Fruit fly (Drosophila melanogaster) whole organism, prepupa: ENCODE results near the gene capt.

Experiments used
- CG10631 ChIP-seq: fragments of 200-800 bp; sonication (Bioruptor generic); optimal IDR thresholded peaks from 2 replicates; lab custom pipeline; 2016; ENCODE audit warnings: missing biosample characterization, missing genetic modification characterization
- CG10669 ChIP-seq: fragments of 200-800 bp; sonication (Bioruptor generic); optimal IDR thresholded peaks from 3 replicates; lab custom pipeline; 2018; ENCODE audit warnings: missing biosample characterization, mild to moderate bottlenecking, missing genetic modification characterization, moderate library complexity
- CG11762 ChIP-seq: fragments of 200-800 bp; sonication (Bioruptor generic); optimal IDR thresholded peaks from 3 replicates; lab custom pipeline; 2016; ENCODE audit warnings: missing biosample characterization, missing genetic modification characterization; ENCODE audit not compliant: insufficient read depth
- CG11902 ChIP-seq: fragments of 200-800 bp; sonication (Bioruptor generic); optimal IDR thresholded peaks from 3 replicates; lab custom pipeline; 2016; ENCODE audit warnings: missing biosample characterization, missing genetic modification characterization
- CG1621 ChIP-seq: fragments of 200-800 bp; sonication (Bioruptor generic); optimal IDR thresholded peaks from 3 replicates; lab custom pipeline; 2018; ENCODE audit warnings: missing biosample characterization, mild to moderate bottlenecking, missing genetic modification characterization
- CG3032 ChIP-seq: fragments of 200-800 bp; optimal IDR thresholded peaks from 2 replicates; lab custom pipeline; 2019; ENCODE audit warnings: missing biosample characterization, mild to moderate bottlenecking, missing genetic modification characterization, moderate library complexity
- CG31627 ChIP-seq: fragments of 200-800 bp; sonication (Bioruptor generic); optimal IDR thresholded peaks from 3 replicates; lab custom pipeline; 2016; ENCODE audit warnings: missing biosample characterization, missing genetic modification characterization
- CG32006 ChIP-seq: fragments of 200-800 bp; sonication (Bioruptor generic); optimal IDR thresholded peaks from 3 replicates; lab custom pipeline; 2017; ENCODE audit warnings: missing biosample characterization, mild to moderate bottlenecking, missing genetic modification characterization
- CG3919 ChIP-seq: fragments of 200-800 bp; sonication (Bioruptor generic); optimal IDR thresholded peaks from 3 replicates; lab custom pipeline; 2016; ENCODE audit warnings: missing biosample characterization, missing genetic modification characterization
- CG4318 ChIP-seq: fragments of 200-800 bp; sonication (Bioruptor generic); optimal IDR thresholded peaks from 3 replicates; lab custom pipeline; 2017; ENCODE audit warnings: missing biosample characterization, mild to moderate bottlenecking, missing genetic modification characterization
- CG6163 ChIP-seq: fragments of 200-800 bp; sonication (Bioruptor generic); IDR thresholded peaks from 3 replicates; pipeline ENCODE4 v1.3.6; 2022; ENCODE audit warnings: missing biosample characterization, missing genetic modification characterization
- CG6276 ChIP-seq: fragments of 200-800 bp; sonication (Bioruptor generic); optimal IDR thresholded peaks from 2 replicates; lab custom pipeline; 2017; ENCODE audit warnings: missing biosample characterization, mild to moderate bottlenecking, missing genetic modification characterization
- CG6792 ChIP-seq: fragments of 200-800 bp; sonication (Bioruptor generic); optimal IDR thresholded peaks from 3 replicates; lab custom pipeline; 2016; ENCODE audit warnings: missing biosample characterization, missing genetic modification characterization
- CG6808 ChIP-seq: fragments of 200-800 bp; sonication (Bioruptor generic); optimal IDR thresholded peaks from 3 replicates; lab custom pipeline; 2017; ENCODE audit warnings: missing biosample characterization, missing genetic modification characterization, mild to moderate bottlenecking, moderate library complexity, missing genetic modification reagents
- CG7368 ChIP-seq: fragments of 200-800 bp; sonication (Bioruptor generic); optimal IDR thresholded peaks from 3 replicates; lab custom pipeline; 2016; ENCODE audit warnings: missing biosample characterization, missing genetic modification characterization
- CG8119 ChIP-seq: fragments of 200-800 bp; sonication (Bioruptor generic); IDR thresholded peaks from 3 replicates; pipeline ENCODE4 v1.3.6; 2022; ENCODE audit warnings: missing biosample characterization, missing genetic modification characterization
- CG8319 ChIP-seq: fragments of 200-800 bp; sonication (Bioruptor generic); optimal IDR thresholded peaks from 3 replicates; lab custom pipeline; 2016; ENCODE audit warnings: missing biosample characterization, missing genetic modification characterization
- CG9139 ChIP-seq: fragments of 200-800 bp; sonication (Bioruptor generic); optimal IDR thresholded peaks from 3 replicates; lab custom pipeline; 2017; ENCODE audit warnings: missing biosample characterization, mild to moderate bottlenecking, missing genetic modification characterization
- Eip75B ChIP-seq: fragments of 200-800 bp; sonication (Bioruptor generic); optimal IDR thresholded peaks from 3 replicates; lab custom pipeline; 2016; ENCODE audit warnings: missing biosample characterization, missing genetic modification characterization
- Eip93F ChIP-seq: fragments of 200-800 bp; sonication (Bioruptor generic); optimal IDR thresholded peaks from 2 replicates; lab custom pipeline; 2016; ENCODE audit warnings: missing biosample characterization, mild to moderate bottlenecking, missing genetic modification characterization
- Ets21C ChIP-seq: fragments of 200-800 bp; sonication (Bioruptor generic); optimal IDR thresholded peaks from 3 replicates; lab custom pipeline; 2016; ENCODE audit warnings: missing biosample characterization, missing genetic modification characterization
- Ets96B ChIP-seq: fragments of 200-800 bp; optimal IDR thresholded peaks from 2 replicates; lab custom pipeline; 2019; ENCODE audit warnings: missing biosample characterization, mild to moderate bottlenecking, missing genetic modification characterization, moderate library complexity
- Gug ChIP-seq: fragments of 200-800 bp; sonication (Bioruptor generic); IDR thresholded peaks from 2 replicates; pipeline ENCODE4 v1.3.6; 2022; ENCODE audit warnings: missing biosample characterization, missing genetic modification characterization
- Hr39 ChIP-seq: fragments of 200-800 bp; sonication (Bioruptor generic); optimal IDR thresholded peaks from 2 replicates; lab custom pipeline; 2016; ENCODE audit warnings: missing biosample characterization, missing genetic modification characterization
- Hr4 ChIP-seq: fragments of 200-800 bp; sonication (Bioruptor generic); optimal IDR thresholded peaks from 3 replicates; lab custom pipeline; 2016; ENCODE audit warnings: missing biosample characterization, missing genetic modification characterization
- Lpt ChIP-seq: fragments of 200-800 bp; sonication (Bioruptor generic); optimal IDR thresholded peaks from 3 replicates; lab custom pipeline; 2016; ENCODE audit warnings: missing biosample characterization, missing genetic modification characterization
- Met ChIP-seq: fragments of 200-800 bp; sonication (Bioruptor generic); optimal IDR thresholded peaks from 3 replicates; lab custom pipeline; 2016; ENCODE audit warnings: missing biosample characterization, missing genetic modification characterization
- OdsH ChIP-seq: fragments of 200-800 bp; sonication (Bioruptor generic); optimal IDR thresholded peaks from 3 replicates; lab custom pipeline; 2016; ENCODE audit warnings: missing biosample characterization, missing genetic modification characterization
- Smox ChIP-seq: fragments of 200-800 bp; sonication (Bioruptor generic); optimal IDR thresholded peaks from 3 replicates; lab custom pipeline; 2016; ENCODE audit warnings: missing biosample characterization, missing genetic modification characterization
- Sox14 ChIP-seq: fragments of 200-800 bp; sonication (Bioruptor generic); optimal IDR thresholded peaks from 3 replicates; lab custom pipeline; 2016; ENCODE audit warnings: missing biosample characterization, missing genetic modification characterization
- Sox15 ChIP-seq: fragments of 200-800 bp; sonication (Bioruptor generic); optimal IDR thresholded peaks from 3 replicates; lab custom pipeline; 2016; ENCODE audit warnings: missing biosample characterization, missing genetic modification characterization
- achi ChIP-seq: fragments of 200-800 bp; sonication (Bioruptor generic); optimal IDR thresholded peaks from 3 replicates; lab custom pipeline; 2016; ENCODE audit warnings: missing biosample characterization, missing genetic modification characterization
- acj6 ChIP-seq: fragments of 200-800 bp; sonication (Bioruptor generic); optimal IDR thresholded peaks from 3 replicates; lab custom pipeline; 2016; ENCODE audit warnings: missing biosample characterization, missing genetic modification characterization
- cyc ChIP-seq: fragments of 200-800 bp; sonication (Bioruptor generic); optimal IDR thresholded peaks from 3 replicates; lab custom pipeline; 2016; ENCODE audit warnings: missing biosample characterization, missing genetic modification characterization
- dac ChIP-seq: fragments of 200-800 bp; sonication (Bioruptor generic); optimal IDR thresholded peaks from 2 replicates; lab custom pipeline; 2017; ENCODE audit warnings: missing biosample characterization, mild to moderate bottlenecking, missing genetic modification characterization
- dsx ChIP-seq: fragments of 200-800 bp; optimal IDR thresholded peaks from 3 replicates; lab custom pipeline; 2019; ENCODE audit warnings: missing biosample characterization, mild to moderate bottlenecking, missing genetic modification characterization, moderate library complexity; ENCODE audit not compliant: poor library complexity, severe bottlenecking
- eg ChIP-seq: fragments of 200-800 bp; sonication (Bioruptor generic); IDR thresholded peaks from 3 replicates; pipeline ENCODE4 v1.3.6; 2022; ENCODE audit warnings: missing biosample characterization, missing genetic modification characterization
- esn ChIP-seq: fragments of 200-800 bp; sonication (Bioruptor generic); optimal IDR thresholded peaks from 2 replicates; lab custom pipeline; 2016; ENCODE audit warnings: missing biosample characterization, mild to moderate bottlenecking, missing genetic modification characterization, moderate library complexity
- fd59A ChIP-seq: fragments of 200-800 bp; sonication (Bioruptor generic); optimal IDR thresholded peaks from 2 replicates; lab custom pipeline; 2017; ENCODE audit warnings: missing biosample characterization, mild to moderate bottlenecking, missing genetic modification characterization, missing genetic modification reagents
- fd85E ChIP-seq: fragments of 200-800 bp; sonication (Bioruptor generic); optimal IDR thresholded peaks from 3 replicates; lab custom pipeline; 2016; ENCODE audit warnings: missing biosample characterization, missing genetic modification characterization
- fkh ChIP-seq: fragments of 200-800 bp; sonication (Bioruptor generic); optimal IDR thresholded peaks from 3 replicates; lab custom pipeline; 2017; ENCODE audit warnings: missing biosample characterization, mild to moderate bottlenecking, missing genetic modification characterization, moderate library complexity
- lz ChIP-seq: fragments of 200-800 bp; sonication (Bioruptor generic); optimal IDR thresholded peaks from 3 replicates; lab custom pipeline; 2016; ENCODE audit warnings: missing biosample characterization, missing genetic modification characterization
- net ChIP-seq: fragments of 200-800 bp; sonication (Bioruptor generic); optimal IDR thresholded peaks from 3 replicates; lab custom pipeline; 2016; ENCODE audit warnings: missing biosample characterization, missing genetic modification characterization
- salr ChIP-seq, 2 experiments: fragments of 200-800 bp; sonication (Bioruptor generic); optimal IDR thresholded peaks; 3 replicates each; lab custom pipeline; 2016 to 2018; ENCODE audit warnings: missing biosample characterization in 2 of 2, missing genetic modification characterization in 2 of 2, mild to moderate bottlenecking in 1 of 2
- spab ChIP-seq: fragments of 200-800 bp; sonication (Bioruptor generic); optimal IDR thresholded peaks from 2 replicates; lab custom pipeline; 2017; ENCODE audit warnings: missing biosample characterization, mild to moderate bottlenecking, missing genetic modification characterization, missing genetic modification reagents
- ss ChIP-seq, 2 experiments: fragments of 200-800 bp; sonication (Bioruptor generic); optimal IDR thresholded peaks; 2 replicates in 1 of 2; 3 replicates in 1 of 2; lab custom pipeline; 2017 to 2018; ENCODE audit warnings: mild to moderate bottlenecking in 2 of 2, missing biosample characterization in 2 of 2, missing genetic modification characterization in 2 of 2, moderate library complexity in 1 of 2
- svp ChIP-seq: fragments of 200-800 bp; sonication (Bioruptor generic); peaks from one replicate; lab custom pipeline; 2016; ENCODE audit warnings: missing biosample characterization, missing genetic modification characterization
- topi ChIP-seq: fragments of 200-800 bp; sonication (Bioruptor generic); optimal IDR thresholded peaks from 3 replicates; lab custom pipeline; 2016; ENCODE audit warnings: missing biosample characterization, missing genetic modification characterization
- vri ChIP-seq: fragments of 200-800 bp; sonication (Bioruptor generic); optimal IDR thresholded peaks from 3 replicates; lab custom pipeline; 2016; ENCODE audit warnings: missing biosample characterization, mild to moderate bottlenecking, missing genetic modification characterization

capt gene

dm6 chr2L:1128932-1129887 is 28.9 kb downstream of the capt start, which contains the start of the genes Pino and TBC1D23:
Pino (minus strand) TSS chr2L:1128953.
TBC1D23 (plus strand) TSS chr2L:1129316.
- peak in 1 of 2 experiments; percentile 46 for TF ChIP-seq ss (GFP tag; optimal IDR thresholded peaks at IDR 0.05; lab: Kevin White, UChicago)
- TF ChIP-seq CG6163 = peak; percentile 71
- no peak for TF ChIP-seq Smox
- TF ChIP-seq CG9139 (GFP tag; lab: Kevin White, UChicago) = no peak
- peak; percentile 61; the same call in 2 of the 3 replicates for TF ChIP-seq CG8119
- peak; percentile 27 for TF ChIP-seq Eip75B
- peak; percentile 71 for TF ChIP-seq cyc
- TF ChIP-seq OdsH (GFP tag; lab: Kevin White, UChicago) = peak; percentile 78
- peak; percentile 16 for TF ChIP-seq CG8319 (GFP tag; lab: Kevin White, UChicago)
- TF ChIP-seq CG6792 (GFP tag; lab: Kevin White, UChicago) = peak; percentile 61
- no peak for TF ChIP-seq vri
- TF ChIP-seq Ets21C = no peak
- TF ChIP-seq Sox14 = peak; percentile 55
- peak; percentile 57 for TF ChIP-seq topi (GFP tag; lab: Kevin White, UChicago)
- TF ChIP-seq CG11762 (GFP tag; lab: Kevin White, UChicago) = peak; percentile 46
- TF ChIP-seq fkh = peak; percentile 8
- peak; percentile 72 for TF ChIP-seq lz (GFP tag; lab: Kevin White, UChicago)
- peak; percentile 67 for TF ChIP-seq Hr39
- peak; percentile 79 for TF ChIP-seq CG3032 (tag; lab: Kevin White, UChicago)
- peak; percentile 76 for TF ChIP-seq CG10631 (GFP tag; lab: Kevin White, UChicago)
- peak; percentile 28 for TF ChIP-seq CG6808 (GFP tag; lab: Kevin White, UChicago)
- peak; percentile 56 for TF ChIP-seq CG3919 (GFP tag; lab: Kevin White, UChicago)
- peak; percentile 46 for TF ChIP-seq CG10669 (GFP tag; lab: Kevin White, UChicago)
- no peak for TF ChIP-seq fd85E (GFP tag; lab: Kevin White, UChicago)
- TF ChIP-seq fd59A (GFP tag; lab: Kevin White, UChicago) = peak; percentile 20
- peak; percentile 68 for TF ChIP-seq esn
- TF ChIP-seq CG31627 (GFP tag; lab: Kevin White, UChicago) = peak; percentile 70
- TF ChIP-seq CG7368 (GFP tag; lab: Kevin White, UChicago) = peak; percentile 38
- peak; percentile 74 for TF ChIP-seq svp (GFP tag; lab: Kevin White, UChicago)
- no peak for TF ChIP-seq CG4318 (GFP tag; lab: Kevin White, UChicago)
- TF ChIP-seq Eip93F = peak; percentile 38
- peak; percentile 0 for TF ChIP-seq CG6276 (GFP tag; lab: Kevin White, UChicago)
- TF ChIP-seq spab (GFP tag; lab: Kevin White, UChicago) = peak; percentile 30
- no peak for TF ChIP-seq Met (GFP tag; lab: Kevin White, UChicago)
- TF ChIP-seq Ets96B (tag; lab: Kevin White, UChicago) = peak; percentile 65
- peak; percentile 50 for TF ChIP-seq Gug (GFP tag; lab: Robert Waterston, UW)
- TF ChIP-seq dac (GFP tag; lab: Kevin White, UChicago) = peak; percentile 19
- peak; percentile 22 for TF ChIP-seq Lpt (GFP tag; lab: Kevin White, UChicago)
- TF ChIP-seq CG32006 (GFP tag; lab: Kevin White, UChicago) = peak; percentile 69
- peak; percentile 70 for TF ChIP-seq Hr4 (GFP tag; lab: Kevin White, UChicago)
- peak; percentile 22 for TF ChIP-seq CG1621
- peak; percentile 14 for TF ChIP-seq net (GFP tag; lab: Kevin White, UChicago)
- TF ChIP-seq eg (GFP tag; lab: Robert Waterston, UW) = peak; percentile 77
- peak; percentile 43 for TF ChIP-seq CG11902 (GFP tag; lab: Kevin White, UChicago)
- TF ChIP-seq Sox15 (GFP tag; lab: Kevin White, UChicago) = peak; percentile 44
- peak; percentile 38 for TF ChIP-seq achi (GFP tag; lab: Kevin White, UChicago)
- TF ChIP-seq acj6 (GFP tag; lab: Kevin White, UChicago) = peak; percentile 69
- TF ChIP-seq salr (GFP tag; optimal IDR thresholded peaks at IDR 0.05; lab: Kevin White, UChicago) = peak; percentile 40 to 53
- TF ChIP-seq dsx (GFP tag; lab: Kevin White, UChicago) = peak; percentile 50
